Worm (Caenorhabditis elegans) whole organism, L3 larva: ENCODE data around the gene ears-2.

Experiments used
- R02D3.7 ChIP-seq: fragments of 150-350 bp; optimal IDR thresholded peaks from 2 replicates; lab custom pipeline; 2014; ENCODE audit warnings: missing biosample characterization, missing genetic modification characterization
- ZK546.5 ChIP-seq: sonication (generic microtip); optimal IDR thresholded peaks from 2 replicates; lab custom pipeline; 2017; ENCODE audit warnings: missing biosample characterization, missing genetic modification characterization
- aly-2 ChIP-seq: fragments of 150-350 bp; optimal IDR thresholded peaks from 2 replicates; lab custom pipeline; 2014; ENCODE audit warnings: missing biosample characterization, missing genetic modification characterization
- ama-1 ChIP-seq: fragments of 150-350 bp; optimal IDR thresholded peaks from 2 replicates; lab custom pipeline; 2018
- ceh-16 ChIP-seq: sonication (generic microtip); optimal IDR thresholded peaks from 2 replicates; lab custom pipeline; 2017; ENCODE audit warnings: missing biosample characterization, missing genetic modification characterization
- ceh-28 ChIP-seq: fragments of 150-350 bp; optimal IDR thresholded peaks from 2 replicates; lab custom pipeline; 2014; ENCODE audit warnings: missing biosample characterization, missing genetic modification reagents, missing genetic modification characterization
- ceh-82 ChIP-seq: fragments of 150-350 bp; optimal IDR thresholded peaks from 2 replicates; lab custom pipeline; 2014; ENCODE audit warnings: missing biosample characterization, missing genetic modification characterization
- ceh-9 ChIP-seq: sonication (generic microtip); optimal IDR thresholded peaks from 2 replicates; lab custom pipeline; 2018; ENCODE audit warnings: missing biosample characterization, missing genetic modification characterization
- egl-27 ChIP-seq: sonication (generic microtip); optimal IDR thresholded peaks from 4 replicates; lab custom pipeline; 2017; ENCODE audit warnings: missing biosample characterization, missing genetic modification reagents, missing genetic modification characterization
- egl-5 ChIP-seq: fragments of 150-350 bp; optimal IDR thresholded peaks from 2 replicates; lab custom pipeline; 2017; ENCODE audit warnings: missing biosample characterization, missing genetic modification reagents, missing genetic modification characterization, inconsistent platforms
- elt-1 ChIP-seq: fragments of 150-350 bp; optimal IDR thresholded peaks from 2 replicates; lab custom pipeline; 2014; ENCODE audit warnings: missing biosample characterization, missing genetic modification characterization
- elt-2 ChIP-seq: sonication (generic microtip); optimal IDR thresholded peaks from 2 replicates; lab custom pipeline; 2016; ENCODE audit warnings: missing genetic modification reagents, mild to moderate bottlenecking, missing genetic modification characterization, missing compliant biosample characterization
- elt-3 ChIP-seq, 3 experiments: fragments of 150-350 bp in 1 of 3; sonication (generic microtip) in 2 of 3; optimal IDR thresholded peaks; 2 replicates in 2 of 3; 4 replicates in 1 of 3; lab custom pipeline; 2014 to 2017; ENCODE audit warnings: missing biosample characterization in 3 of 3, missing genetic modification characterization in 3 of 3
- eor-1 ChIP-seq, 2 experiments: fragments of 150-350 bp; optimal IDR thresholded peaks; 2 replicates each; lab custom pipeline; 2014 to 2018; ENCODE audit warnings: missing biosample characterization in 2 of 2, missing genetic modification characterization in 2 of 2
- fkh-10 ChIP-seq: sonication (generic microtip); optimal IDR thresholded peaks from 2 replicates; lab custom pipeline; 2017; ENCODE audit warnings: missing biosample characterization, missing genetic modification reagents, missing genetic modification characterization
- hmg-11 ChIP-seq: sonication (generic microtip); optimal IDR thresholded peaks from 2 replicates; lab custom pipeline; 2016; ENCODE audit warnings: missing genetic modification characterization, missing compliant biosample characterization
- jun-1 ChIP-seq: fragments of 150-350 bp; optimal IDR thresholded peaks from 2 replicates; lab custom pipeline; 2014; ENCODE audit warnings: missing biosample characterization, missing genetic modification reagents, missing genetic modification characterization
- lin-15B ChIP-seq: fragments of 150-350 bp; optimal IDR thresholded peaks from 2 replicates; lab custom pipeline; 2014; ENCODE audit warnings: missing biosample characterization, missing genetic modification characterization
- lin-39 ChIP-seq: fragments of 150-350 bp; optimal IDR thresholded peaks from 2 replicates; lab custom pipeline; 2018; ENCODE audit warnings: missing biosample characterization, missing genetic modification reagents, missing genetic modification characterization
- lsy-12 ChIP-seq: sonication (generic microtip); optimal IDR thresholded peaks from 2 replicates; lab custom pipeline; 2016; ENCODE audit warnings: mild to moderate bottlenecking, missing genetic modification characterization, missing compliant biosample characterization
- mdl-1 ChIP-seq: fragments of 150-350 bp; optimal IDR thresholded peaks from 2 replicates; lab custom pipeline; 2014; ENCODE audit warnings: missing biosample characterization, missing genetic modification characterization
- nfya-1 ChIP-seq: sonication (generic microtip); optimal IDR thresholded peaks from 2 replicates; lab custom pipeline; 2017; ENCODE audit warnings: missing genetic modification characterization, mild to moderate bottlenecking, missing compliant biosample characterization, antibody characterized with exemption, moderate library complexity; ENCODE audit not compliant: insufficient read depth
- nhr-11 ChIP-seq: fragments of 150-350 bp; optimal IDR thresholded peaks from 2 replicates; lab custom pipeline; 2014; ENCODE audit warnings: missing biosample characterization, missing genetic modification characterization
- nhr-12 ChIP-seq: fragments of 150-350 bp; optimal IDR thresholded peaks from 2 replicates; lab custom pipeline; 2014; ENCODE audit warnings: missing biosample characterization, missing genetic modification characterization
- nhr-23 ChIP-seq: fragments of 150-350 bp; optimal IDR thresholded peaks from 2 replicates; lab custom pipeline; 2014; ENCODE audit warnings: missing biosample characterization, missing genetic modification reagents, missing genetic modification characterization
- nhr-237 ChIP-seq: fragments of 150-350 bp; optimal IDR thresholded peaks from 2 replicates; lab custom pipeline; 2014; ENCODE audit warnings: missing biosample characterization, missing genetic modification characterization
- nhr-25 ChIP-seq: sonication (generic microtip); optimal IDR thresholded peaks from 2 replicates; lab custom pipeline; 2017; ENCODE audit warnings: missing biosample characterization, missing genetic modification characterization
- nhr-28 ChIP-seq: fragments of 150-350 bp; optimal IDR thresholded peaks from 2 replicates; lab custom pipeline; 2014; ENCODE audit warnings: missing biosample characterization, missing genetic modification characterization
- nhr-43 ChIP-seq: sonication (generic microtip); optimal IDR thresholded peaks from 2 replicates; lab custom pipeline; 2016; ENCODE audit warnings: mild to moderate bottlenecking, missing genetic modification characterization, missing compliant biosample characterization; ENCODE audit not compliant: poor library complexity, severe bottlenecking
- nhr-67 ChIP-seq: fragments of 150-350 bp; optimal IDR thresholded peaks from 2 replicates; lab custom pipeline; 2014; ENCODE audit warnings: missing biosample characterization, missing genetic modification characterization
- nhr-77 ChIP-seq: fragments of 150-350 bp; optimal IDR thresholded peaks from 2 replicates; lab custom pipeline; 2014; ENCODE audit warnings: missing biosample characterization, missing genetic modification characterization
- pha-4 ChIP-seq: fragments of 150-350 bp; optimal IDR thresholded peaks from 2 replicates; lab custom pipeline; 2014; ENCODE audit warnings: missing biosample characterization, missing genetic modification reagents, missing genetic modification characterization
- pqm-1 ChIP-seq: fragments of 150-350 bp; optimal IDR thresholded peaks from 2 replicates; lab custom pipeline; 2017; ENCODE audit warnings: missing biosample characterization, missing genetic modification characterization, inconsistent platforms
- skn-1 ChIP-seq: fragments of 150-350 bp; optimal IDR thresholded peaks from 2 replicates; lab custom pipeline; 2014; ENCODE audit warnings: missing biosample characterization, missing genetic modification characterization
- snpc-4 ChIP-seq: fragments of 150-350 bp; optimal IDR thresholded peaks from 2 replicates; lab custom pipeline; 2014; ENCODE audit warnings: missing biosample characterization, missing genetic modification characterization
- tbx-2 ChIP-seq: sonication (generic microtip); optimal IDR thresholded peaks from 2 replicates; lab custom pipeline; 2016; ENCODE audit warnings: mild to moderate bottlenecking, missing genetic modification characterization, missing compliant biosample characterization
- zag-1 ChIP-seq: fragments of 150-350 bp; optimal IDR thresholded peaks from 2 replicates; lab custom pipeline; 2014; ENCODE audit warnings: missing biosample characterization, missing genetic modification characterization
- ztf-11 ChIP-seq: fragments of 150-350 bp; optimal IDR thresholded peaks from 2 replicates; lab custom pipeline; 2014; ENCODE audit warnings: missing biosample characterization, missing genetic modification characterization
- ztf-4 ChIP-seq: fragments of 150-350 bp; optimal IDR thresholded peaks from 2 replicates; lab custom pipeline; 2014; ENCODE audit warnings: missing biosample characterization, missing genetic modification characterization

ears-2 gene

ce11 chrIV:385150-385937, 4.9 kb downstream of the ears-2 start, which contains the start of gene rps-24:
TSS of gene rps-24 (plus strand) at chrIV:385887.
- TF ChIP-seq nhr-23 (tag; lab: Kevin White, UChicago) (peak; percentile 94), nhr-11 (peak; percentile 33), ceh-16 (peak; percentile 41), lin-39 (tag; lab: Kevin White, UChicago) (peak; percentile 93), ceh-28 (tag; lab: Kevin White, UChicago) (peak; percentile 63), elt-3 (tag; optimal IDR thresholded peaks at IDR 0.05; lab: Kevin White, UChicago) (peak in 1 of 3 experiments; percentile 2), lin-15B (tag; lab: Kevin White, UChicago) (peak; percentile 90), skn-1 (tag; lab: Kevin White, UChicago) (peak; percentile 66), snpc-4 (peak; percentile 71), ceh-82 (tag; lab: Kevin White, UChicago) (peak; percentile 57), elt-1 (tag; lab: Kevin White, UChicago) (peak; percentile 9), jun-1 (peak; percentile 78), nhr-77 (tag; lab: Kevin White, UChicago) (peak; percentile 58), egl-5 (tag; lab: Kevin White, UChicago) (peak; percentile 76), pqm-1 (tag; lab: Kevin White, UChicago) (peak; percentile 29), pha-4 (tag; lab: Kevin White, UChicago) (peak; percentile 94), R02D3.7 (peak; percentile 98), elt-2 (peak; percentile 68), nfya-1 (tag; lab: Kevin White, UChicago) (peak; percentile 90), nhr-43 (tag; lab: Kevin White, UChicago) (peak; percentile 82), hmg-11 (tag; lab: Kevin White, UChicago) (peak; percentile 78), lsy-12 (tag; lab: Kevin White, UChicago) (peak; percentile 89), egl-27 (tag; lab: Kevin White, UChicago) (peak; percentile 32), tbx-2 (tag; lab: Kevin White, UChicago) (peak; percentile 70), nhr-25 (tag; lab: Kevin White, UChicago) (peak; percentile 95), fkh-10 (GFP tag; lab: Kevin White, UChicago) (peak; percentile 61)

ce11 chrIV:383135-383731, 7.0 kb downstream of the ears-2 start, which contains the start of gene spl-1:
TSS of gene spl-1 (minus strand) at chrIV:383185.
- TF ChIP-seq elt-2 (peak; percentile 79), pqm-1 (tag; lab: Kevin White, UChicago) (peak; percentile 85), egl-27 (tag; lab: Kevin White, UChicago) (no peak), ztf-4 (no peak), zag-1 (tag; lab: Kevin White, UChicago) (no peak), jun-1 (no peak), ZK546.5 (no peak), eor-1 (tag; optimal IDR thresholded peaks at IDR 0.05; lab: Kevin White, UChicago) (no peak), nhr-23 (tag; lab: Kevin White, UChicago) (no peak), pha-4 (tag; lab: Kevin White, UChicago) (peak; percentile 65), lsy-12 (tag; lab: Kevin White, UChicago) (no peak)

DNA sequence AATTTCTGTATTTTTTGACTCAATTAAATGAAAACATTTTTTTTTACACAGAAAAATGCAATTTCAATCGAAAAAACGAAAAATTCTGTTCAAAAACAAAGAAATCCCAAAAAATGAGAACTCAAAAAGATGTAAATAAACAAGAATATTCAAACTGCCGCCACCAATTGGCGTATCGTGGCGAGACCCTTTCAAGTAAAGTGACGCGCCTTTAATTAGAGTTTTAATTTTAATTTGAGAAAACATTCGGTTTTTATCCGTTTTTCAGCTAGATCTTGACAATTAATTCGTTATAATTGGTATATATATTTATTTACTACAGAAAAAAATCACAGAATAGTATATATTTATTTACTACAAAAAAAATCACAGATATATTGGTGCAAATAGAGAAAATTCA, 10.7 kb downstream of the ears-2 start:
- TF ChIP-seq nhr-67 (tag; lab: Kevin White, UChicago) (no peak), nhr-43 (tag; lab: Kevin White, UChicago) (no peak), ceh-28 (tag; lab: Kevin White, UChicago) (no peak), nhr-77 (tag; lab: Kevin White, UChicago) (no peak), jun-1 (no peak), fkh-10 (GFP tag; lab: Kevin White, UChicago) (no peak), ceh-9 (tag; lab: Kevin White, UChicago) (no peak), lin-39 (tag; lab: Kevin White, UChicago) (no peak), nhr-25 (tag; lab: Kevin White, UChicago) (no peak), aly-2 (no peak), ztf-11 (no peak), ama-1 (lab: Kevin White, UChicago) (no peak), mdl-1 (tag; lab: Kevin White, UChicago) (no peak), ceh-16 (no peak), lsy-12 (tag; lab: Kevin White, UChicago) (no peak), nhr-28 (tag; lab: Kevin White, UChicago) (no peak), nhr-12 (tag; lab: Kevin White, UChicago) (no peak), hmg-11 (tag; lab: Kevin White, UChicago) (no peak), nhr-237 (tag; lab: Kevin White, UChicago) (no peak), zag-1 (tag; lab: Kevin White, UChicago) (no peak)
- TF ChIP-seq, all 47 proteins: peak for 0
